Worm (Caenorhabditis elegans) whole organism, young adult: ENCODE results near the gene C07G1.15.

Source experiments
- Y95B8A.8 ChIP-seq: fragments of 200-800 bp; sonication (Bioruptor generic); IDR thresholded peaks from 2 replicates; pipeline ENCODE4 v1.3.6; 2022; ENCODE audit warnings: missing genetic modification reagents, missing genetic modification characterization, missing compliant biosample characterization
- attf-3 ChIP-seq: fragments of 200-800 bp; sonication (Bioruptor generic); conservative IDR thresholded peaks from 2 replicates; pipeline ENCODE4 v1.3.6; 2022; ENCODE audit warnings: missing genetic modification reagents, missing genetic modification characterization, missing compliant biosample characterization
- bed-2 ChIP-seq: fragments of 200-800 bp; sonication (Bioruptor generic); IDR thresholded peaks from 2 replicates; pipeline ENCODE4 v1.3.6; 2022; ENCODE audit warnings: missing genetic modification reagents, missing genetic modification characterization, missing compliant biosample characterization
- ceh-100 ChIP-seq: fragments of 200-800 bp; sonication (Bioruptor generic); IDR thresholded peaks from 2 replicates; pipeline ENCODE4 v1.3.6; 2022; ENCODE audit warnings: missing genetic modification reagents, missing genetic modification characterization, missing compliant biosample characterization
- efl-1 ChIP-seq: fragments of 150-350 bp; optimal IDR thresholded peaks from 2 replicates; lab custom pipeline; 2014; ENCODE audit warnings: missing biosample characterization, missing genetic modification reagents, missing genetic modification characterization
- egl-44 ChIP-seq: fragments of 200-800 bp; sonication (Bioruptor generic); IDR thresholded peaks from 2 replicates; pipeline ENCODE4 v1.3.6; 2022; ENCODE audit warnings: missing genetic modification reagents, missing genetic modification characterization, missing compliant biosample characterization
- hrde-1 ChIP-seq: sonication (generic microtip); optimal IDR thresholded peaks from 2 replicates; lab custom pipeline; 2016; ENCODE audit warnings: missing genetic modification characterization, mild to moderate bottlenecking, missing compliant biosample characterization, moderate library complexity, missing genotype, missing genetic modification reagents, borderline replicate concordance
- lsl-1 ChIP-seq: fragments of 200-800 bp; sonication (Bioruptor generic); optimal IDR thresholded peaks from 2 replicates; lab custom pipeline; 2018; ENCODE audit warnings: mild to moderate bottlenecking, missing genetic modification characterization, moderate library complexity, missing compliant biosample characterization
- madf-6 ChIP-seq: fragments of 200-800 bp; sonication (Bioruptor generic); IDR thresholded peaks from 2 replicates; pipeline ENCODE4 v1.3.6; 2022; ENCODE audit warnings: missing genetic modification reagents, missing genetic modification characterization, missing compliant biosample characterization
- nhr-90 ChIP-seq: sonication (generic microtip); optimal IDR thresholded peaks from 2 replicates; lab custom pipeline; 2016; ENCODE audit warnings: missing genotype, mild to moderate bottlenecking, missing genetic modification characterization, missing compliant biosample characterization
- sea-2 ChIP-seq: fragments of 200-800 bp; sonication (Bioruptor generic); IDR thresholded peaks from 2 replicates; pipeline ENCODE4 v1.3.6; 2022; ENCODE audit warnings: missing genetic modification characterization, missing compliant biosample characterization
- unc-130 ChIP-seq: sonication (generic microtip); optimal IDR thresholded peaks from 2 replicates; lab custom pipeline; 2016; ENCODE audit warnings: missing genetic modification reagents, missing genetic modification characterization, missing compliant biosample characterization

DNA sequence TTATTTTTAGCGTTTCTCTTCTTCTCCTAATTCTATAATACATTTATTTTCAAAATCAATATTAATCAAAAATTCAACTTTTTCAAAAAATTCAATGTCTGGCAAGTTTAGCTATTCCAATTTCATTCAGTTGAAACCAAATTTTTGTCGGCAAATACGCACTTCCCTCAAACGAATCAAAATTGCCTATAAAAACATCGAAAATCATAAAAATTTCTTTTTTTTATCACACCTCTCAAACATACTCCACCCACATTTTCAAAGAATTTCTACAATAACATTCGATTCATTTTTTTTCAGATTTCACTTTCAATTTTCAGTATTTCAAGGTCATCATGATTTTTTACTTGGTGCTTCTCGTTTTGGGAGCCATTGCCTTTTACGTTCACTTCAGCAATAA is 10.7 kb upstream of the C07G1.15 start, which contains the start of gene faah-1:
- TF ChIP-seq lsl-1 (GFP tag; lab: Kevin White, UChicago) = no peak
- TF ChIP-seq efl-1 (GFP tag; lab: Kevin White, UChicago) = no peak
- TF ChIP-seq hrde-1 (tag; lab: Kevin White, UChicago) = no peak
- TF ChIP-seq nhr-90 (tag; lab: Kevin White, UChicago) = no peak
- no peak for TF ChIP-seq unc-130 (GFP tag; lab: Kevin White, UChicago)
- no peak for TF ChIP-seq bed-2 (GFP tag; lab: Robert Waterston, UW)
- TF ChIP-seq Y95B8A.8 (GFP tag; lab: Robert Waterston, UW) = no peak
- no peak for TF ChIP-seq attf-3 (GFP tag; lab: Robert Waterston, UW)
- no peak for TF ChIP-seq madf-6 (GFP tag; lab: Robert Waterston, UW)
- TF ChIP-seq sea-2 = no peak
- TF ChIP-seq ceh-100 (GFP tag; lab: Robert Waterston, UW) = no peak
- TF ChIP-seq egl-44 (GFP tag; lab: Robert Waterston, UW) = no peak
